Worm (Caenorhabditis elegans) whole organism, L4 larva: ENCODE measurements around the gene Y39H10A.1.

Experiments used
- D1046.2 ChIP-seq: fragments of 200-800 bp; sonication (Bioruptor generic); IDR thresholded peaks from 2 replicates; pipeline ENCODE4 v1.3.6; 2022; ENCODE audit warnings: missing genetic modification characterization, missing compliant biosample characterization
- F26F4.8 ChIP-seq: fragments of 200-800 bp; sonication (Bioruptor generic); conservative IDR thresholded peaks from 2 replicates; pipeline ENCODE4 v1.3.6; 2022; ENCODE audit warnings: missing genetic modification characterization, missing compliant biosample characterization
- F37D6.2 ChIP-seq: sonication (generic microtip); optimal IDR thresholded peaks from 2 replicates; lab custom pipeline; 2016; ENCODE audit warnings: mild to moderate bottlenecking, missing genetic modification characterization, missing compliant biosample characterization
- F44E2.7 ChIP-seq: fragments of 200-800 bp; sonication (Bioruptor generic); IDR thresholded peaks from 2 replicates; pipeline ENCODE4 v2.1.2; 2022; ENCODE audit warnings: missing genetic modification characterization, missing compliant biosample characterization
- R02D3.7 ChIP-seq: fragments of 150-350 bp; sonication (generic microtip); optimal IDR thresholded peaks from 3 replicates; lab custom pipeline; 2014; ENCODE audit warnings: missing biosample characterization, missing genetic modification characterization
- Y75B8A.6 ChIP-seq: fragments of 200-800 bp; sonication (Bioruptor generic); IDR thresholded peaks from 2 replicates; pipeline ENCODE4 v1.3.6; 2022; ENCODE audit warnings: missing genetic modification reagents, missing genetic modification characterization, missing compliant biosample characterization
- ZK337.2 ChIP-seq: fragments of 200-800 bp; sonication (Bioruptor generic); IDR thresholded peaks from 2 replicates; pipeline ENCODE4 v1.3.6; 2022; ENCODE audit warnings: missing genetic modification reagents, missing genetic modification characterization, missing compliant biosample characterization
- aha-1 ChIP-seq: fragments of 150-350 bp; peaks from one replicate; lab custom pipeline; 2014; ENCODE audit warnings: missing biosample characterization, missing genetic modification characterization
- attf-4 ChIP-seq: sonication (generic microtip); optimal IDR thresholded peaks from 3 replicates; lab custom pipeline; 2017; ENCODE audit warnings: missing biosample characterization, missing genetic modification characterization
- ceh-20 ChIP-seq: fragments of 200-800 bp; sonication (Bioruptor generic); IDR thresholded peaks from 2 replicates; pipeline ENCODE4 v1.3.6; 2022; ENCODE audit warnings: missing genetic modification reagents, missing genetic modification characterization, missing compliant biosample characterization
- ceh-28 ChIP-seq: fragments of 150-350 bp; optimal IDR thresholded peaks from 2 replicates; lab custom pipeline; 2014; ENCODE audit warnings: missing biosample characterization, missing genetic modification reagents, missing genetic modification characterization
- ceh-44 ChIP-seq: fragments of 200-800 bp; sonication (Bioruptor generic); IDR thresholded peaks from 2 replicates; pipeline ENCODE4 v1.3.6; 2022; ENCODE audit warnings: missing genetic modification reagents, missing genetic modification characterization, missing compliant biosample characterization
- ces-1 ChIP-seq: fragments of 150-350 bp; sonication (generic microtip); optimal IDR thresholded peaks from 4 replicates; lab custom pipeline; 2014; ENCODE audit warnings: missing biosample characterization, missing genetic modification reagents, missing genetic modification characterization
- cey-2 ChIP-seq: sonication (generic microtip); optimal IDR thresholded peaks from 3 replicates; lab custom pipeline; 2017; ENCODE audit warnings: missing genetic modification characterization, mild to moderate bottlenecking, missing compliant biosample characterization, antibody characterized with exemption, borderline replicate concordance; ENCODE audit not compliant: insufficient read depth
- ctbp-1 ChIP-seq: fragments of 200-800 bp; sonication (Bioruptor generic); IDR thresholded peaks from 2 replicates; pipeline ENCODE4 v1.3.6; 2022; ENCODE audit warnings: missing genetic modification reagents, missing genetic modification characterization, missing compliant biosample characterization
- daf-16 ChIP-seq, 3 experiments: sonication (generic microtip); optimal IDR thresholded peaks; 2 replicates each; lab custom pipeline; 2016 to 2017; ENCODE audit warnings: missing genetic modification characterization in 3 of 3, missing genetic modification reagents in 3 of 3, mild to moderate bottlenecking in 2 of 3, missing compliant biosample characterization in 2 of 3, missing biosample characterization in 1 of 3, moderate library complexity in 1 of 3
- dmd-8 ChIP-seq: fragments of 200-800 bp; sonication (Bioruptor generic); IDR thresholded peaks from 2 replicates; pipeline ENCODE4 v1.3.6; 2022; ENCODE audit warnings: missing genetic modification characterization, missing compliant biosample characterization
- dpl-1 ChIP-seq: fragments of 150-350 bp; optimal IDR thresholded peaks from 2 replicates; lab custom pipeline; 2014; ENCODE audit warnings: missing biosample characterization, missing genetic modification reagents, missing genetic modification characterization
- egl-43 ChIP-seq: fragments of 200-800 bp; sonication (Bioruptor generic); IDR thresholded peaks from 2 replicates; pipeline ENCODE4 v1.3.6; 2022; ENCODE audit warnings: missing genetic modification reagents, missing genetic modification characterization, missing compliant biosample characterization
- fkh-10 ChIP-seq: fragments of 150-350 bp; optimal IDR thresholded peaks from 2 replicates; lab custom pipeline; 2014; ENCODE audit warnings: missing biosample characterization, missing genetic modification reagents, missing genetic modification characterization
- hif-1 ChIP-seq, 2 experiments: sonication (generic microtip); optimal IDR thresholded peaks; 2 replicates each; lab custom pipeline; 2016 to 2017; ENCODE audit warnings: missing compliant biosample characterization in 2 of 2, missing genetic modification characterization in 2 of 2, missing genetic modification reagents in 2 of 2, missing genotype in 2 of 2, mild to moderate bottlenecking in 1 of 2
- hlh-30 ChIP-seq: sonication (generic microtip); optimal IDR thresholded peaks from 2 replicates; lab custom pipeline; 2017; ENCODE audit warnings: antibody characterized with exemption, mild to moderate bottlenecking, missing genetic modification characterization, missing compliant biosample characterization; ENCODE audit not compliant: insufficient read depth
- jun-1 ChIP-seq: fragments of 150-350 bp; optimal IDR thresholded peaks from 2 replicates; lab custom pipeline; 2014; ENCODE audit warnings: missing biosample characterization, missing genetic modification reagents, missing genetic modification characterization
- lim-7 ChIP-seq: fragments of 200-800 bp; sonication (Bioruptor generic); IDR thresholded peaks from 2 replicates; pipeline ENCODE4 v1.3.6; 2022; ENCODE audit warnings: missing genetic modification characterization, missing compliant biosample characterization
- lin-1 ChIP-seq: fragments of 200-800 bp; sonication (Bioruptor generic); IDR thresholded peaks from 2 replicates; pipeline ENCODE4 v1.3.6; 2022; ENCODE audit warnings: missing genetic modification reagents, missing genetic modification characterization, missing compliant biosample characterization
- lin-13 ChIP-seq: fragments of 150-350 bp; optimal IDR thresholded peaks from 2 replicates; lab custom pipeline; 2014; ENCODE audit warnings: missing biosample characterization, missing genetic modification reagents, missing genetic modification characterization
- lin-15B ChIP-seq: fragments of 150-350 bp; sonication (generic microtip); optimal IDR thresholded peaks from 3 replicates; lab custom pipeline; 2014; ENCODE audit warnings: missing biosample characterization, missing genetic modification characterization
- lin-39 ChIP-seq: fragments of 150-350 bp; optimal IDR thresholded peaks from 2 replicates; lab custom pipeline; 2014; ENCODE audit warnings: missing biosample characterization, missing genetic modification reagents, missing genetic modification characterization
- lsy-2 ChIP-seq, 2 experiments: fragments of 150-350 bp in 1 of 2; sonication (generic microtip) in 1 of 2; optimal IDR thresholded peaks; 2 replicates each; lab custom pipeline; 2014 to 2017; ENCODE audit warnings: missing biosample characterization in 2 of 2, missing genetic modification characterization in 2 of 2
- madf-9 ChIP-seq: fragments of 200-800 bp; sonication (Bioruptor generic); conservative IDR thresholded peaks from 2 replicates; pipeline ENCODE4 v1.3.6; 2022; ENCODE audit warnings: missing genetic modification reagents, missing genetic modification characterization, missing compliant biosample characterization
- mdl-1 ChIP-seq, 2 experiments: fragments of 150-350 bp in 1 of 2; sonication (generic microtip) in 1 of 2; optimal IDR thresholded peaks; 2 replicates each; lab custom pipeline; 2014 to 2017; ENCODE audit warnings: missing biosample characterization in 2 of 2, missing genetic modification characterization in 2 of 2
- mep-1 ChIP-seq: fragments of 150-350 bp; sonication (generic microtip); optimal IDR thresholded peaks from 3 replicates; lab custom pipeline; 2014; ENCODE audit warnings: missing biosample characterization, missing genetic modification characterization
- mxl-3 ChIP-seq: fragments of 200-800 bp; sonication (Bioruptor generic); optimal IDR thresholded peaks from 2 replicates; lab custom pipeline; 2018; ENCODE audit warnings: mild to moderate bottlenecking, missing genetic modification characterization, missing compliant biosample characterization
- nhr-10 ChIP-seq: fragments of 150-350 bp; optimal IDR thresholded peaks from 2 replicates; lab custom pipeline; 2014; ENCODE audit warnings: missing biosample characterization, missing genetic modification characterization
- nhr-111 ChIP-seq: fragments of 200-800 bp; sonication (Bioruptor generic); optimal IDR thresholded peaks from 2 replicates; lab custom pipeline; 2018; ENCODE audit warnings: mild to moderate bottlenecking, missing genetic modification characterization, missing compliant biosample characterization
- nhr-6 ChIP-seq: fragments of 150-350 bp; optimal IDR thresholded peaks from 2 replicates; lab custom pipeline; 2014; ENCODE audit warnings: missing biosample characterization, missing genetic modification characterization
- nhr-77 ChIP-seq: fragments of 150-350 bp; optimal IDR thresholded peaks from 2 replicates; lab custom pipeline; 2014; ENCODE audit warnings: missing biosample characterization, missing genetic modification characterization
- pha-4 ChIP-seq, 2 experiments: fragments of 150-350 bp in 1 of 2; fragments of 200-800 bp in 1 of 2; sonication (Bioruptor generic) in 1 of 2; IDR thresholded peaks in 1 of 2; optimal IDR thresholded peaks in 1 of 2; 2 replicates each; pipeline versions ENCODE4 v1.3.6 to Lab custom; 2014 to 2022; ENCODE audit warnings: missing genetic modification characterization in 2 of 2, missing genetic modification reagents in 2 of 2, missing biosample characterization in 1 of 2, missing compliant biosample characterization in 1 of 2
- php-3 ChIP-seq: fragments of 200-800 bp; sonication (Bioruptor generic); IDR thresholded peaks from 2 replicates; pipeline ENCODE4 v1.3.6; 2022; ENCODE audit warnings: missing genetic modification reagents, missing genetic modification characterization, missing compliant biosample characterization
- rbr-2 ChIP-seq: sonication (generic microtip); optimal IDR thresholded peaks from 2 replicates; lab custom pipeline; 2016; ENCODE audit warnings: missing genotype, missing genetic modification characterization, missing compliant biosample characterization
- set-16 ChIP-seq: fragments of 200-800 bp; sonication (Bioruptor generic); IDR thresholded peaks from 2 replicates; pipeline ENCODE4 v1.3.6; 2022; ENCODE audit warnings: missing genetic modification reagents, missing genetic modification characterization, missing compliant biosample characterization
- skn-1 ChIP-seq: fragments of 150-350 bp; optimal IDR thresholded peaks from 2 replicates; lab custom pipeline; 2014; ENCODE audit warnings: missing biosample characterization, missing genetic modification characterization
- snpc-1.2 ChIP-seq: fragments of 200-800 bp; sonication (Bioruptor generic); IDR thresholded peaks from 2 replicates; pipeline ENCODE4 v1.3.6; 2022; ENCODE audit warnings: missing genetic modification reagents, missing genetic modification characterization, missing compliant biosample characterization
- snpc-4 ChIP-seq: fragments of 150-350 bp; optimal IDR thresholded peaks from 2 replicates; lab custom pipeline; 2014; ENCODE audit warnings: missing biosample characterization, missing genetic modification characterization
- spr-3 ChIP-seq: fragments of 200-800 bp; sonication (Bioruptor generic); optimal IDR thresholded peaks from 2 replicates; lab custom pipeline; 2018; ENCODE audit warnings: mild to moderate bottlenecking, missing genetic modification characterization, missing compliant biosample characterization
- unc-130 ChIP-seq: sonication (generic microtip); optimal IDR thresholded peaks from 2 replicates; lab custom pipeline; 2016; ENCODE audit warnings: missing genetic modification reagents, missing genetic modification characterization, missing compliant biosample characterization
- unc-62 ChIP-seq, 3 experiments: fragments of 150-350 bp in 1 of 3; sonication (generic microtip); optimal IDR thresholded peaks in 2 of 3; peaks in 1 of 3; 1 replicate in 1 of 3; 2 replicates in 2 of 3; lab custom pipeline; 2014 to 2017; ENCODE audit warnings: missing biosample characterization in 3 of 3, missing genetic modification characterization in 3 of 3, missing genetic modification reagents in 3 of 3, missing genotype in 1 of 3
- zfp-3 ChIP-seq: fragments of 200-800 bp; sonication (Bioruptor generic); conservative IDR thresholded peaks from 2 replicates; pipeline ENCODE4 v1.3.6; 2022; ENCODE audit warnings: missing genetic modification reagents, missing genetic modification characterization, missing compliant biosample characterization
- zip-11 ChIP-seq: fragments of 200-800 bp; sonication (Bioruptor generic); IDR thresholded peaks from 2 replicates; pipeline ENCODE4 v1.3.6; 2022; ENCODE audit warnings: missing genetic modification characterization, missing compliant biosample characterization
- zip-2 ChIP-seq: fragments of 150-350 bp; optimal IDR thresholded peaks from 2 replicates; lab custom pipeline; 2014; ENCODE audit warnings: missing biosample characterization, missing genetic modification characterization

Gene Y39H10A.1

DNA sequence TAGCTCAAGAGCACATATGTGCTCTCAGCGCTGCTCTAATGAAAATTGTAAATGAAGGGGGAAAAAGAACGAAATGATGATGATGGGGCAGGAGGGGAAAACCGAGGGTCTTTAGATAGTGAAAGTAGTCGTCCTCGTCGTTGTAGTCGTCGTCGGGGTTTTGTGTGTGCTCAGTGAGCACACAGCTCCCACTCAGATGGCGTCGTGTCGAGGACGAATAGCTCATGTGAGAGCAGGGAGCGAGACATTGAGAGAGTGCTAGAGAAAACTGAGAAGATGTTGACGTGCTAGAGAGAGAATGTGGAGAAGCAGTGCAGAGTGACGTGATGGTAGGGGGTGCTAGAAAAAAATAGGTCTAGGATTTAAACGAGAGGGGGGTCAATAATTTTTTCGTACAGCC lies 49.3 kb upstream of the Y39H10A.1 start (continued):
- TF ChIP-seq cey-2 (tag; lab: Kevin White, UChicago) (no peak), F37D6.2 (tag; lab: Kevin White, UChicago) (peak; percentile 26), ces-1 (no peak), zfp-3 (GFP tag; lab: Robert Waterston, UW) (no peak), lin-15B (tag; lab: Kevin White, UChicago) (no peak), lin-39 (no peak), dmd-8 (GFP tag; lab: Robert Waterston, UW) (no peak), zip-11 (GFP tag; lab: Robert Waterston, UW) (no peak), dpl-1 (GFP tag; lab: Kevin White, UChicago) (no peak), nhr-111 (GFP tag; lab: Kevin White, UChicago) (no peak), egl-43 (GFP tag; lab: Robert Waterston, UW) (no peak), nhr-6 (tag; lab: Kevin White, UChicago) (no peak), ctbp-1 (GFP tag; lab: Robert Waterston, UW) (peak; percentile 47; the same call in 1 of the 2 replicates), mxl-3 (GFP tag; lab: Kevin White, UChicago) (no peak), zip-2 (tag; lab: Kevin White, UChicago) (no peak), php-3 (GFP tag; lab: Robert Waterston, UW) (no peak), ceh-28 (tag; lab: Kevin White, UChicago) (no peak), hif-1 (tag; optimal IDR thresholded peaks at IDR 0.05; lab: Kevin White, UChicago) (peak in 1 of 2 experiments; percentile 26), D1046.2 (GFP tag; lab: Robert Waterston, UW) (no peak), F44E2.7 (GFP tag; lab: Robert Waterston, UW) (no peak), aha-1 (peak; percentile 99), snpc-4 (tag; lab: Kevin White, UChicago) (no peak), nhr-77 (tag; lab: Kevin White, UChicago) (no peak), spr-3 (GFP tag; lab: Kevin White, UChicago) (no peak), set-16 (0 out of 2 replicates have a peak, but pooled peaks have one; percentile 24), madf-9 (no peak), F26F4.8 (GFP tag; lab: Robert Waterston, UW) (no peak), rbr-2 (tag; lab: Kevin White, UChicago) (peak; percentile 67), mdl-1 (tag; optimal IDR thresholded peaks at IDR 0.05; lab: Kevin White, UChicago) (peak in 1 of 2 experiments; percentile 48), lin-13 (no peak), fkh-10 (peak; percentile 61), lim-7 (no peak), unc-62 (GFP tag; optimal IDR thresholded peaks at IDR 0.05 in 1 of 2; lab: Kevin White, UChicago) (peak in 1 of 2 experiments; percentile 99), unc-62 (tag; optimal IDR thresholded peaks at IDR 0.05; lab: Kevin White, UChicago) (no peak), attf-4 (tag; lab: Kevin White, UChicago) (no peak), R02D3.7 (tag; lab: Kevin White, UChicago) (no peak), ceh-20 (GFP tag; lab: Robert Waterston, UW) (no peak), daf-16 (GFP tag; optimal IDR thresholded peaks at IDR 0.05; lab: Kevin White, UChicago) (no peak), daf-16 (tag; optimal IDR thresholded peaks at IDR 0.05; lab: Kevin White, UChicago) (no peak), mep-1 (tag; lab: Kevin White, UChicago) (peak; percentile 59), pha-4 (GFP tag; IDR thresholded peaks at IDR 0.05; lab: Robert Waterston, UW) (no peak), pha-4 (tag; optimal IDR thresholded peaks at IDR 0.05; lab: Kevin White, UChicago) (no peak), Y75B8A.6 (no peak), skn-1 (tag; lab: Kevin White, UChicago) (no peak), snpc-1.2 (GFP tag; lab: Robert Waterston, UW) (no peak), nhr-10 (tag; lab: Kevin White, UChicago) (no peak), ceh-44 (no peak), unc-130 (no peak), lin-1 (GFP tag; lab: Robert Waterston, UW) (no peak), lsy-2 (tag; optimal IDR thresholded peaks at IDR 0.05; lab: Kevin White, UChicago) (peak in 1 of 2 experiments; percentile 68), hlh-30 (tag; lab: Kevin White, UChicago) (peak; percentile 65), jun-1 (tag; lab: Kevin White, UChicago) (no peak), ZK337.2 (no peak)
